Fruit fly (Drosophila melanogaster): ENCODE measurements around the gene Mtp.

The Mtp gene

dm6 chr2L:20915224-20915623, 7.5 kb downstream of the Mtp start:
- TF ChIP-seq Mnt (GFP tag; optimal IDR thresholded peaks at IDR 0.05) = no peak
- no peak for TF ChIP-seq CG33017 (tag; optimal IDR thresholded peaks at IDR 0.05)
- TF ChIP-seq CG14711 (tag; optimal IDR thresholded peaks at IDR 0.05) = peak; percentile 20
- TF ChIP-seq toe (GFP tag; optimal IDR thresholded peaks at IDR 0.05) = no peak
- no peak for TF ChIP-seq pad (GFP tag; optimal IDR thresholded peaks at IDR 0.05)
- peak; percentile 37 for TF ChIP-seq tj (GFP tag; optimal IDR thresholded peaks at IDR 0.05)
- TF ChIP-seq CG11617 (GFP tag; optimal IDR thresholded peaks at IDR 0.05) = peak; percentile 24
- TF ChIP-seq CG5204 (GFP tag; optimal IDR thresholded peaks at IDR 0.05) = no peak
- TF ChIP-seq Crg-1 (GFP tag; optimal IDR thresholded peaks at IDR 0.05) = no peak
- TF ChIP-seq Hr96 (GFP tag; optimal IDR thresholded peaks at IDR 0.05) = no peak
- TF ChIP-seq CG7045 (GFP tag; optimal IDR thresholded peaks at IDR 0.05) = no peak
- no peak for TF ChIP-seq CG12768 (GFP tag; optimal IDR thresholded peaks at IDR 0.05)
- peak; percentile 53 for TF ChIP-seq bab1 (GFP tag; optimal IDR thresholded peaks at IDR 0.05)
- TF ChIP-seq CG1620 (GFP tag; optimal IDR thresholded peaks at IDR 0.05) = peak; percentile 8
- no peak for TF ChIP-seq Clk (GFP tag; optimal IDR thresholded peaks at IDR 0.05)
- no peak for TF ChIP-seq cnc (optimal IDR thresholded peaks at IDR 0.05)
- TF ChIP-seq kay (GFP tag; ENCODE audit: borderline replicate concordance) = no peak
- TF ChIP-seq CG7101 (tag; optimal IDR thresholded peaks at IDR 0.05) = peak; percentile 46
- TF ChIP-seq cic (GFP tag; optimal IDR thresholded peaks at IDR 0.05) = no peak
- no peak for TF ChIP-seq ovo (GFP tag; optimal IDR thresholded peaks at IDR 0.05)

- no peak for TF ChIP-seq CG11617 (GFP tag; optimal IDR thresholded peaks at IDR 0.05)
- peak; percentile 61 for TF ChIP-seq kay (GFP tag; ENCODE audit: borderline replicate concordance)
- TF ChIP-seq tj (GFP tag; optimal IDR thresholded peaks at IDR 0.05) = peak; percentile 51
- no peak for TF ChIP-seq CG12768 (GFP tag; optimal IDR thresholded peaks at IDR 0.05)
- TF ChIP-seq ovo (GFP tag; optimal IDR thresholded peaks at IDR 0.05) = no peak
- no peak for TF ChIP-seq CG7045 (GFP tag; optimal IDR thresholded peaks at IDR 0.05)
- no peak for TF ChIP-seq pad (GFP tag; optimal IDR thresholded peaks at IDR 0.05)
- no peak for TF ChIP-seq cic (GFP tag; optimal IDR thresholded peaks at IDR 0.05)
- TF ChIP-seq CG7101 (tag; optimal IDR thresholded peaks at IDR 0.05) = no peak
- no peak for TF ChIP-seq toe (GFP tag; optimal IDR thresholded peaks at IDR 0.05)
- no peak for TF ChIP-seq Mnt (GFP tag; optimal IDR thresholded peaks at IDR 0.05)
- no peak for TF ChIP-seq CG1620 (GFP tag; optimal IDR thresholded peaks at IDR 0.05)
- TF ChIP-seq CG33017 (tag; optimal IDR thresholded peaks at IDR 0.05) = no peak
Observed at dm6 chr2L:20913528-20913927, 9.1 kb downstream of the Mtp start.

- peak; percentile 55 for TF ChIP-seq tj (GFP tag; optimal IDR thresholded peaks at IDR 0.05)
- TF ChIP-seq Mnt (GFP tag; optimal IDR thresholded peaks at IDR 0.05) = no peak
- no peak for TF ChIP-seq Crg-1 (GFP tag; optimal IDR thresholded peaks at IDR 0.05)
- TF ChIP-seq CG12768 (GFP tag; optimal IDR thresholded peaks at IDR 0.05) = no peak
Observed at dm6 chr2L:20912789-20913300, 9.8 kb downstream of the Mtp start.

- TF ChIP-seq cnc (optimal IDR thresholded peaks at IDR 0.05) (no peak), CG11617 (GFP tag; optimal IDR thresholded peaks at IDR 0.05) (no peak), CG5204 (GFP tag; optimal IDR thresholded peaks at IDR 0.05) (no peak), cic (GFP tag; optimal IDR thresholded peaks at IDR 0.05) (no peak), Crg-1 (GFP tag; optimal IDR thresholded peaks at IDR 0.05) (peak; percentile 7), pad (GFP tag; optimal IDR thresholded peaks at IDR 0.05) (no peak), CG1620 (GFP tag; optimal IDR thresholded peaks at IDR 0.05) (no peak), bab1 (GFP tag; optimal IDR thresholded peaks at IDR 0.05) (no peak), toe (GFP tag; optimal IDR thresholded peaks at IDR 0.05) (no peak), CG33017 (tag; optimal IDR thresholded peaks at IDR 0.05) (no peak), CG7045 (GFP tag; optimal IDR thresholded peaks at IDR 0.05) (no peak), Mnt (GFP tag; optimal IDR thresholded peaks at IDR 0.05) (peak; percentile 5), tj (GFP tag; optimal IDR thresholded peaks at IDR 0.05) (peak; percentile 16)
Observed at dm6 chr2L:20911374-20911773, 11.3 kb downstream of the Mtp start.

dm6 chr2L:20909301-20909700, 13.4 kb downstream of the Mtp start:
- TF ChIP-seq Crg-1 (GFP tag; optimal IDR thresholded peaks at IDR 0.05) (no peak), tj (GFP tag; optimal IDR thresholded peaks at IDR 0.05) (peak; percentile 96)

- TF ChIP-seq toe (GFP tag; optimal IDR thresholded peaks at IDR 0.05) (no peak), Clk (GFP tag; optimal IDR thresholded peaks at IDR 0.05) (no peak), bab1 (GFP tag; optimal IDR thresholded peaks at IDR 0.05) (peak; percentile 4), CG12768 (GFP tag; optimal IDR thresholded peaks at IDR 0.05) (no peak), cic (GFP tag; optimal IDR thresholded peaks at IDR 0.05) (no peak), tj (GFP tag; optimal IDR thresholded peaks at IDR 0.05) (peak; percentile 97)
Observed at dm6 chr2L:20907995-20908654, 14.6 kb downstream of the Mtp start.

- no peak for TF ChIP-seq Mnt (GFP tag; optimal IDR thresholded peaks at IDR 0.05)
- no peak for TF ChIP-seq CG7101 (tag; optimal IDR thresholded peaks at IDR 0.05)
- no peak for TF ChIP-seq cnc (optimal IDR thresholded peaks at IDR 0.05)
- TF ChIP-seq CG11617 (GFP tag; optimal IDR thresholded peaks at IDR 0.05) = no peak
- no peak for TF ChIP-seq toe (GFP tag; optimal IDR thresholded peaks at IDR 0.05)
- no peak for TF ChIP-seq Crg-1 (GFP tag; optimal IDR thresholded peaks at IDR 0.05)
- no peak for TF ChIP-seq kay (GFP tag; ENCODE audit: borderline replicate concordance)
- no peak for TF ChIP-seq cic (GFP tag; optimal IDR thresholded peaks at IDR 0.05)
- peak; percentile 20 for TF ChIP-seq CG12768 (GFP tag; optimal IDR thresholded peaks at IDR 0.05)
- TF ChIP-seq tj (GFP tag; optimal IDR thresholded peaks at IDR 0.05) = peak; percentile 92
- no peak for TF ChIP-seq Hr96 (GFP tag; optimal IDR thresholded peaks at IDR 0.05)
Observed at dm6 chr2L:20905025-20905424, 17.7 kb downstream of the Mtp start.

Measured in whole organism, adult.